Worm (Caenorhabditis elegans) whole organism, early embryonic: ENCODE results near the gene F25D1.5.

Experiments
- B0310.2 ChIP-seq: sonication (generic microtip); optimal IDR thresholded peaks from 2 replicates; lab custom pipeline; 2016; ENCODE audit warnings: mild to moderate bottlenecking, missing genetic modification characterization, missing compliant biosample characterization
- F13C5.2 ChIP-seq: sonication (generic microtip); optimal IDR thresholded peaks from 2 replicates; lab custom pipeline; 2017; ENCODE audit warnings: mild to moderate bottlenecking, missing genetic modification characterization, inconsistent platforms, missing compliant biosample characterization
- aly-1 ChIP-seq: sonication (generic microtip); optimal IDR thresholded peaks from 2 replicates; lab custom pipeline; 2016; ENCODE audit warnings: missing genetic modification characterization, missing compliant biosample characterization
- ama-1 ChIP-seq: fragments of 150-350 bp; optimal IDR thresholded peaks from 2 replicates; lab custom pipeline; 2014
- ceh-13 ChIP-seq: fragments of 200-800 bp; sonication (Bioruptor generic); optimal IDR thresholded peaks from 2 replicates; lab custom pipeline; 2018; ENCODE audit warnings: mild to moderate bottlenecking, missing genetic modification characterization, missing compliant biosample characterization
- ceh-36 ChIP-seq: sonication (generic microtip); optimal IDR thresholded peaks from 2 replicates; lab custom pipeline; 2016; ENCODE audit warnings: missing genetic modification characterization, inconsistent platforms, missing compliant biosample characterization
- ets-7 ChIP-seq: sonication (generic microtip); optimal IDR thresholded peaks from 2 replicates; lab custom pipeline; 2016; ENCODE audit warnings: missing genotype, missing genetic modification characterization, missing compliant biosample characterization
- flt-1 ChIP-seq: fragments of 200-800 bp; sonication (Bioruptor generic); IDR thresholded peaks from 2 replicates; pipeline ENCODE4 v1.3.6; 2022; ENCODE audit warnings: missing genetic modification characterization, missing compliant biosample characterization
- hmbx-1 ChIP-seq: sonication (generic microtip); optimal IDR thresholded peaks from 2 replicates; lab custom pipeline; 2016; ENCODE audit warnings: mild to moderate bottlenecking, missing genetic modification characterization, missing compliant biosample characterization
- hmg-4 ChIP-seq: fragments of 200-800 bp; sonication (Bioruptor generic); optimal IDR thresholded peaks from 2 replicates; lab custom pipeline; 2018; ENCODE audit warnings: mild to moderate bottlenecking, missing genetic modification characterization, missing compliant biosample characterization
- hnd-1 ChIP-seq: sonication (generic microtip); optimal IDR thresholded peaks from 2 replicates; lab custom pipeline; 2016; ENCODE audit warnings: missing genetic modification characterization, missing compliant biosample characterization
- pes-1 ChIP-seq: fragments of 200-800 bp; sonication (Bioruptor generic); IDR thresholded peaks from 2 replicates; pipeline ENCODE4 v1.3.6; 2022; ENCODE audit warnings: missing genetic modification reagents, missing genetic modification characterization, missing compliant biosample characterization
- scrt-1 ChIP-seq: fragments of 200-800 bp; sonication (Bioruptor generic); IDR thresholded peaks from 2 replicates; pipeline ENCODE4 v1.3.6; 2022; ENCODE audit warnings: missing genetic modification characterization, missing compliant biosample characterization
- sea-1 ChIP-seq: fragments of 200-800 bp; sonication (Bioruptor generic); conservative IDR thresholded peaks from 2 replicates; pipeline ENCODE4 v1.3.6; 2022; ENCODE audit warnings: missing genetic modification characterization, missing compliant biosample characterization
- tbx-11 ChIP-seq: fragments of 200-800 bp; sonication (Bioruptor generic); IDR thresholded peaks from 2 replicates; pipeline ENCODE4 v1.3.6; 2022; ENCODE audit warnings: missing genetic modification characterization, missing compliant biosample characterization
- tbx-37 ChIP-seq: fragments of 200-800 bp; sonication (Bioruptor generic); conservative IDR thresholded peaks from 2 replicates; pipeline ENCODE4 v1.3.6; 2022; ENCODE audit warnings: missing genetic modification reagents, missing genetic modification characterization, missing compliant biosample characterization
- tra-4 ChIP-seq: sonication (generic microtip); optimal IDR thresholded peaks from 2 replicates; lab custom pipeline; 2017; ENCODE audit warnings: missing genetic modification characterization, missing compliant biosample characterization

F25D1.5 gene

DNA sequence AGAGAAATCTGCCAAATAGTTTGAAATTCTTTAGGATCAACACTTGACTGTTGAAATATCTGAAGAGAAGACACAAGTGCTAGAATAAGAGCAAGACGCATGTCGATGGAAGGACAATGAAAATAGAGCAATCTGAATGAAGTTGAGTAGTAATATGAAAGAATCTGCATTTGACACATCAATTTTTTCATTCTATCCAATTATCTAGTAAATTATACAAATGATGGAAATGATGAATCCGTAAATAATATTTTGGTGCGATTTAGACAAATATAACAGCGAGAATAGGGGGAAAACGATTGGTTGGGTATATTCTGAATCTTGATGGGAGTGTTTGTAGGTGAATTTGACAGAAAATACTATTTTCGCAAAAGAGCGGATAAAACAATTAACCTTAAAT is 13.9 kb downstream of the F25D1.5 start, which contains the start of gene txt-10:
Gene txt-10, minus strand, starts transcription at position 101 of the 400 bp plus-strand sequence.
- TF ChIP-seq scrt-1 (GFP tag; lab: Robert Waterston, UW) (no peak), ceh-13 (GFP tag; lab: Kevin White, UChicago) (no peak), F13C5.2 (tag; lab: Kevin White, UChicago) (no peak), pes-1 (GFP tag; lab: Robert Waterston, UW) (no peak), tra-4 (tag; lab: Kevin White, UChicago) (no peak), sea-1 (no peak), ets-7 (tag; lab: Kevin White, UChicago) (no peak), tbx-11 (GFP tag; lab: Robert Waterston, UW) (no peak), hmbx-1 (tag; lab: Kevin White, UChicago) (no peak), B0310.2 (no peak), ceh-36 (tag; lab: Kevin White, UChicago) (no peak), aly-1 (tag; lab: Kevin White, UChicago) (no peak), hmg-4 (no peak), ama-1 (lab: Kevin White, UChicago) (no peak), tbx-37 (GFP tag; lab: Robert Waterston, UW) (no peak), hnd-1 (tag; lab: Kevin White, UChicago) (no peak), flt-1 (GFP tag; lab: Robert Waterston, UW) (no peak)

DNA sequence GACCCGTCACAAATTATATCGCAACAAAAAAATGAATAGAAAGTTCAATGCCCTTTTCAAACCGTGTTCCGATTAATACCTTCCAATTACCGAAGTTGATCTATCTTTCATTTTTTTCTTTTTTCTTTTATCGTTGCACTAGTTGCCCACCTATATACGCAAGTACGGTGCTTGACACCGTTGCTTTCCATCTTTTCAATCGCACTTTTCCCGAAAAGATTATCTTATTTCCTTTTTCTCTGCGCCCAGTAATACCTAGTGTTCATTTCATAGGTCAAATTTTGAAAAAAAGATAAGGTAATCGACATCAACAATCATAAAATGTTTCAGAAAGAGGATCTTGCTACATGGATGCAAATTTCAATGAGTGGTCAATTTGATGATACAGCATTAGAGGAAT is 17.0 kb downstream of the F25D1.5 start:
- TF ChIP-seq tbx-37 (GFP tag; lab: Robert Waterston, UW) (no peak), flt-1 (GFP tag; lab: Robert Waterston, UW) (no peak), tra-4 (tag; lab: Kevin White, UChicago) (no peak), B0310.2 (no peak)

DNA sequence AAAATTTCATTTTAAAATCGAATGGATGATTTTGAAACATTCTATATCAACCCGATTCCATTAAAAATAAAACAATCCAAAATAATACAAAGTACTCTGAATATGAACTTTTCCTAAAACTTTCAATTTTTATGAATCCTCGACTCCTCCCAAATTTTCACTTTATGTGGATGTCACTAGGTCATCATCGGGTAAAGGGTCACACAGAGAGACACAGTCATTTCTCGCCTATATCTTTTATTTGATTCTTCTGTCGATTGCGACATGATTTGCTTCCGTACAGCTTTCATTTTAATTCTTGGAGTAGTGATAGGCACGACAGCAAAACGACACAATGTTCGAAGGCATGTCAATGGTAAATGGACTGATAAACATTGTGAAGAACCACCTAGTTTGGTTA is 18.1 kb downstream of the F25D1.5 start, which contains the start of gene F25D1.3:
Gene F25D1.3, plus strand, starts transcription at position 225 of the 400 bp plus-strand sequence.
- no peak for TF ChIP-seq hmbx-1 (tag; lab: Kevin White, UChicago)
- TF ChIP-seq ceh-13 (GFP tag; lab: Kevin White, UChicago), result no peak
- TF ChIP-seq sea-1, result no peak
- no peak for TF ChIP-seq B0310.2
- TF ChIP-seq tbx-37 (GFP tag; lab: Robert Waterston, UW), result no peak
- no peak for TF ChIP-seq ets-7 (tag; lab: Kevin White, UChicago)
- no peak for TF ChIP-seq aly-1 (tag; lab: Kevin White, UChicago)
- TF ChIP-seq ceh-36 (tag; lab: Kevin White, UChicago), result no peak

DNA sequence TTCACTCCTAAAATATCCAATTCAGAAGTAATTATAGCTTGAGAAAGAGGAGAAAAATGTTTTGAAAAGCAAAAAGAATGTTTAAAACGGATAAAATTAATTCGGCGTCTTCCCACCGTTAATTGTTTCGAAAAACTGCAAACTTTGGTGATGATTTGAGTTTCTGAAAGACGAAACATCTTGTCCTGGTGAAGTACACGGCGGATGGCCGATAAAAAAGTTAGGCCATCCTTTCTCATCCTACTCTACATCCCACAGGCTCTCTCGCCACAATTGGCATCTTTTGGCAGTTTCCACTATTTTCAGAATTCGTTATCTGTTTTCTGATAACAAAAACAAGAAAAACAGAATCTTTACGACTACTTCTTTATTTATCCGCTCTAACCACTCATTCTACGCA is 20.7 kb downstream of the F25D1.5 start, which contains the start of the genes C35A5.8 and hda-11:
Gene C35A5.8, minus strand, starts transcription at position 7 of the 400 bp plus-strand sequence.
Gene hda-11, plus strand, starts transcription at position 283 of the 400 bp plus-strand sequence.
- TF ChIP-seq tbx-37 (GFP tag; lab: Robert Waterston, UW) (peak; percentile 72), F13C5.2 (tag; lab: Kevin White, UChicago) (no peak), flt-1 (GFP tag; lab: Robert Waterston, UW) (no peak), sea-1 (no peak)

DNA sequence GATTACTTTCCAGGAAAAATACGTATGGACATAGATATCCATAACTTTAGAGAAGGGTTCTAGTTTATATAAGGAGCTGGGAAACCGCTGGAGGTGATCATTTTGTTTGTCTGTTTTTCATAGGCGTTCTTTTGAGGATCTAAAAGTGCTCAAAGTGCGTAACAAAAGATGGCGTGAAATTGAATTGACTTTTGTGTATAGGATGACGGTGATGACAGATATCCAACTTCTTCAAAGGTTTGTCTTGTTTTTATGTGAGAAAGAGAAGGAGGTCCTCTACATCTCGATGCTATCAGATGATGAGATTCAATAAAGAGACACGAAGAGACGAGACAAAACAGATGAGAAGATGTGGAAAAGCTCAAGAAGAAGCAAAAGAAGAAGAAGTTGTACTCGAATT is 29.9 kb downstream of the F25D1.5 start:
- TF ChIP-seq ceh-36 (tag; lab: Kevin White, UChicago) (no peak), tbx-11 (GFP tag; lab: Robert Waterston, UW) (no peak), flt-1 (GFP tag; lab: Robert Waterston, UW) (no peak), ceh-13 (GFP tag; lab: Kevin White, UChicago) (no peak), pes-1 (GFP tag; lab: Robert Waterston, UW) (no peak), hmg-4 (no peak)

DNA sequence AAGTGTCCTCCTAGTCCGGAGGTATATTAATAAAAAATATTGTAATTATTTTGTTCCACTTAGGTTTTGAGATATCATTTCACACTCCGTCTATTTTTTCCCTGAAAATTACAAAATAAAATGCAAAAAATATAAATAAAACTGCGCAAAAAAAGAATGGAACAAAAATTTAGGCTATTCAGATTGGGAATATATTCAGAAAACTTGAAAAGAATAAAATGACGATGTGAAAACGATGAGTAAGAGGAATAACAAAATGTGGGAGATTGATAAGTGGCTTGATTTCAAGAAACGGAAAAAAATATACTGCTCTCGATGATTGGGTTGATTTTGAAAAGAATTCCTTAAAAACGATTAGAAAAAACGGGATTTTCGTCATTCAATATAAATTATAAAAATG is 32.3 kb downstream of the F25D1.5 start, which contains the start of gene dmsr-8:
Gene dmsr-8, minus strand, starts transcription at position 101 of the 400 bp plus-strand sequence.
- no peak for TF ChIP-seq sea-1
- TF ChIP-seq B0310.2, result no peak
- TF ChIP-seq ama-1 (lab: Kevin White, UChicago), result no peak
- TF ChIP-seq tbx-11 (GFP tag; lab: Robert Waterston, UW), result no peak
- no peak for TF ChIP-seq scrt-1 (GFP tag; lab: Robert Waterston, UW)
- no peak for TF ChIP-seq F13C5.2 (tag; lab: Kevin White, UChicago)
- no peak for TF ChIP-seq ets-7 (tag; lab: Kevin White, UChicago)
- no peak for TF ChIP-seq hmbx-1 (tag; lab: Kevin White, UChicago)

DNA sequence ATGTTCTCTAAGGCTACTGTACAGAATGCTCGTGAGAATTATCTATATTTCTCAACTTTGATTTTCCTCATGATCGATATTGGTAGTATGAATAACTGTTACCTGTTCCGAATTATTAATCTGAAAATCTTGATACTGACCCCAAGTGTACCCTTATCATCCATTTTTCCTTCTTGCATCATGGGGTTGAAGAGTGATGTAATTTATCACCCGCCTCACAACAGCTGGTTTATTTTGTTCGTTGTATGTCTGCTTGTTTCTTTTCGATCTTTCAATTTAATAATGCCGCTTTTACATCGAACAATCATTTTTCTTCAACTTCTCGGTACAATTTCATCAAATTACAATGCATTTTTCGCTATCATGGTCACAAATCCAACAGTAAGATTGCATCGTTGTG is 37.7 kb downstream of the F25D1.5 start, which contains the start of gene C35A5.6:
Gene C35A5.6, plus strand, starts transcription at position 283 of the 400 bp plus-strand sequence.
- TF ChIP-seq tra-4 (tag; lab: Kevin White, UChicago) (no peak), B0310.2 (no peak), scrt-1 (GFP tag; lab: Robert Waterston, UW) (no peak), ceh-36 (tag; lab: Kevin White, UChicago) (no peak), tbx-11 (GFP tag; lab: Robert Waterston, UW) (no peak), sea-1 (no peak), aly-1 (tag; lab: Kevin White, UChicago) (no peak), F13C5.2 (tag; lab: Kevin White, UChicago) (no peak), hmbx-1 (tag; lab: Kevin White, UChicago) (no peak), ama-1 (lab: Kevin White, UChicago) (no peak), pes-1 (GFP tag; lab: Robert Waterston, UW) (no peak), flt-1 (GFP tag; lab: Robert Waterston, UW) (no peak), ets-7 (tag; lab: Kevin White, UChicago) (no peak)

DNA sequence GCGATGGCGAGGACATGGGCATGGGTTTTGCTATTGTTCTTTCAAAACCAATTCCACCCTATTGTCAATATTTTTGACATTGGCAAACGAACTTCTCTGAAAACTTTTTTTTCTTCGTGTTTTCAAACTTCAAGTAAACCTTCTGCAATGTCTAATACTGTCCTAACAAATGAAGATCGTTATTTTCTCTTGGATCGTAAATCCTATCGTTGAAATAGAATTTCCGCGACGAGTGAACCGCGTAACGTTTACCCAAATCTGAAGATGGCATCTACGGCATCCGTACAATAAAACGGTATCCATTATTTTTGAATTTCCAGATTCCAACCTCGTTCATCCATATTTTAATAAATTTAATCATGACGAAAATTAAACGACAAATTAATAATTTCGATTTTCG is 41.0 kb downstream of the F25D1.5 start, which contains the start of gene C35A5.5:
Gene C35A5.5, plus strand, starts transcription at position 301 of the 400 bp plus-strand sequence.
- no peak for TF ChIP-seq tra-4 (tag; lab: Kevin White, UChicago)
- TF ChIP-seq F13C5.2 (tag; lab: Kevin White, UChicago), result no peak
- TF ChIP-seq ets-7 (tag; lab: Kevin White, UChicago), result no peak
- TF ChIP-seq pes-1 (GFP tag; lab: Robert Waterston, UW), result no peak
- no peak for TF ChIP-seq hmg-4
- no peak for TF ChIP-seq ceh-36 (tag; lab: Kevin White, UChicago)
- no peak for TF ChIP-seq flt-1 (GFP tag; lab: Robert Waterston, UW)
